Fruit fly (Drosophila melanogaster): ENCODE measurements around the gene CG4598.
A peak's percentile ranks its signal among the peaks of the same experiment; 100 is the strongest.

The CG4598 gene

dm6 chr2L:9956993-9957652 lies 38.7 kb downstream of the CG4598 start, which contains the start of the genes CG4658 and CG5846 (continued):
- peak; percentile 39 for TF ChIP-seq Sry-β (GFP tag; optimal IDR thresholded peaks at IDR 0.05)
- TF ChIP-seq CG8281 (tag; optimal IDR thresholded peaks at IDR 0.05): peak; percentile 74
- peak; percentile 96 for TF ChIP-seq gcm (GFP tag; optimal IDR thresholded peaks at IDR 0.05)
- TF ChIP-seq CG9932 (GFP tag; IDR thresholded peaks at IDR 0.05): peak; percentile 90
- TF ChIP-seq CG17361 (GFP tag; IDR thresholded peaks at IDR 0.05): peak; percentile 96
- TF ChIP-seq CG33213 (GFP tag; optimal IDR thresholded peaks at IDR 0.05): peak; percentile 42
- TF ChIP-seq CG6765 (GFP tag; optimal IDR thresholded peaks at IDR 0.05): peak; percentile 63
- TF ChIP-seq BEAF-32 (GFP tag; optimal IDR thresholded peaks at IDR 0.05): peak; percentile 19
- peak; percentile 78 for TF ChIP-seq Gsc (GFP tag; IDR thresholded peaks at IDR 0.05)
- TF ChIP-seq vfl (GFP tag; optimal IDR thresholded peaks at IDR 0.05): peak; percentile 59
- TF ChIP-seq wor (GFP tag; IDR thresholded peaks at IDR 0.05): peak; percentile 90
- peak in 1 of 2 experiments; percentile 69 for TF ChIP-seq pan (optimal IDR thresholded peaks at IDR 0.05)
- peak; percentile 80 to 97 for TF ChIP-seq pan (GFP tag; optimal IDR thresholded peaks at IDR 0.05 in 1 of 2, IDR thresholded peaks at IDR 0.05 in 1 of 2)
- TF ChIP-seq CG2120 (GFP tag; optimal IDR thresholded peaks at IDR 0.05): peak; percentile 95
- TF ChIP-seq CG13775 (GFP tag; optimal IDR thresholded peaks at IDR 0.05): peak; percentile 93
- no peak for TF ChIP-seq nerfin-2 (GFP tag; IDR thresholded peaks at IDR 0.05; ENCODE audit: partially characterized antibody)
- TF ChIP-seq CG5953 (GFP tag; IDR thresholded peaks at IDR 0.05): peak; percentile 86
- peak; percentile 95 for TF ChIP-seq dysf (GFP tag; IDR thresholded peaks at IDR 0.05)
- TF ChIP-seq ac (GFP tag; optimal IDR thresholded peaks at IDR 0.05): peak; percentile 56
- TF ChIP-seq fd64A (GFP tag; optimal IDR thresholded peaks at IDR 0.05): no peak
- TF ChIP-seq Fer3 (tag; optimal IDR thresholded peaks at IDR 0.05): peak; percentile 94
- TF ChIP-seq CG10209 (GFP tag; optimal IDR thresholded peaks at IDR 0.05): peak; percentile 94
- TF ChIP-seq pho (GFP tag; optimal IDR thresholded peaks at IDR 0.05): peak; percentile 89
- TF ChIP-seq CG16813 (GFP tag; IDR thresholded peaks at IDR 0.05; ENCODE audit: partially characterized antibody): no peak
- peak; percentile 96 for TF ChIP-seq zen (tag; optimal IDR thresholded peaks at IDR 0.05)
- peak; percentile 79 for TF ChIP-seq CG1529 (GFP tag; optimal IDR thresholded peaks at IDR 0.05)
- peak; percentile 62 for TF ChIP-seq Poxn (GFP tag; IDR thresholded peaks at IDR 0.05)
- TF ChIP-seq CTCF (GFP tag; optimal IDR thresholded peaks at IDR 0.05): peak; percentile 33
- TF ChIP-seq bcd (GFP tag; optimal IDR thresholded peaks at IDR 0.05): peak; percentile 93
- peak; percentile 94 for TF ChIP-seq Bteb2 (GFP tag; optimal IDR thresholded peaks at IDR 0.05)
- TF ChIP-seq CG4328 (GFP tag; optimal IDR thresholded peaks at IDR 0.05): peak; percentile 68
- TF ChIP-seq bab2 (GFP tag; optimal IDR thresholded peaks at IDR 0.05): peak; percentile 90
- peak; percentile 76 for TF ChIP-seq NFAT (GFP tag; IDR thresholded peaks at IDR 0.05)
- peak; percentile 93; the same call in 2 of the 3 replicates for TF ChIP-seq so (GFP tag; IDR thresholded peaks at IDR 0.05)
- TF ChIP-seq bsh (GFP tag; optimal IDR thresholded peaks at IDR 0.05): peak; percentile 16 to 97
- peak; percentile 62 for TF ChIP-seq maf-S (GFP tag; optimal IDR thresholded peaks at IDR 0.05)
- peak; percentile 98 for TF ChIP-seq vvl (GFP tag; IDR thresholded peaks at IDR 0.05)
- TF ChIP-seq CG2202 (tag; optimal IDR thresholded peaks at IDR 0.05): peak; percentile 91
- TF ChIP-seq cg (GFP tag; optimal IDR thresholded peaks at IDR 0.05): no peak
- peak; percentile 64; the same call in 1 of the 2 replicates for TF ChIP-seq CG43689 (GFP tag; IDR thresholded peaks at IDR 0.05)
- TF ChIP-seq Optix (GFP tag; IDR thresholded peaks at IDR 0.05): no peak
- peak; percentile 93 for TF ChIP-seq sim (GFP tag; IDR thresholded peaks at IDR 0.05)
- peak; percentile 56; the same call in 1 of the 3 replicates for TF ChIP-seq z (GFP tag; IDR thresholded peaks at IDR 0.05)
- no peak for TF ChIP-seq sc (optimal IDR thresholded peaks at IDR 0.05)
- TF ChIP-seq sc (GFP tag; optimal IDR thresholded peaks at IDR 0.05): peak; percentile 82
- TF ChIP-seq CG4360 (GFP tag; IDR thresholded peaks at IDR 0.05): peak; percentile 38; the same call in 1 of the 2 replicates
- TF ChIP-seq CG8089 (GFP tag; optimal IDR thresholded peaks at IDR 0.05): peak; percentile 72
- peak; percentile 90 for TF ChIP-seq CG4820 (GFP tag; optimal IDR thresholded peaks at IDR 0.05)
- no peak for TF ChIP-seq CG2129 (GFP tag; IDR thresholded peaks at IDR 0.05; ENCODE audit: partially characterized antibody)
- TF ChIP-seq CG13424 (tag; optimal IDR thresholded peaks at IDR 0.05): peak; percentile 94
- peak; percentile 94 for TF ChIP-seq grau (tag; optimal IDR thresholded peaks at IDR 0.05)

Data from whole organism, embryonic.